Fruit fly (Drosophila melanogaster) whole organism, prepupa: ENCODE data around the gene Mnat9.

Experiments used
- CG11294 ChIP-seq: fragments of 200-800 bp; sonication (Bioruptor generic); IDR thresholded peaks from 2 replicates; pipeline ENCODE4 v1.3.6; 2022; ENCODE audit warnings: missing biosample characterization, missing genetic modification characterization
- CG16779 ChIP-seq: fragments of 200-800 bp; sonication (Bioruptor generic); optimal IDR thresholded peaks from 3 replicates; lab custom pipeline; 2017; ENCODE audit warnings: missing biosample characterization, mild to moderate bottlenecking, missing genetic modification characterization
- CG6276 ChIP-seq: fragments of 200-800 bp; sonication (Bioruptor generic); optimal IDR thresholded peaks from 2 replicates; lab custom pipeline; 2017; ENCODE audit warnings: missing biosample characterization, mild to moderate bottlenecking, missing genetic modification characterization
- CG6792 ChIP-seq: fragments of 200-800 bp; sonication (Bioruptor generic); optimal IDR thresholded peaks from 3 replicates; lab custom pipeline; 2016; ENCODE audit warnings: missing biosample characterization, missing genetic modification characterization
- CG9139 ChIP-seq: fragments of 200-800 bp; sonication (Bioruptor generic); optimal IDR thresholded peaks from 3 replicates; lab custom pipeline; 2017; ENCODE audit warnings: missing biosample characterization, mild to moderate bottlenecking, missing genetic modification characterization
- Ets96B ChIP-seq: fragments of 200-800 bp; optimal IDR thresholded peaks from 2 replicates; lab custom pipeline; 2019; ENCODE audit warnings: missing biosample characterization, mild to moderate bottlenecking, missing genetic modification characterization, moderate library complexity
- Gug ChIP-seq: fragments of 200-800 bp; sonication (Bioruptor generic); IDR thresholded peaks from 2 replicates; pipeline ENCODE4 v1.3.6; 2022; ENCODE audit warnings: missing biosample characterization, missing genetic modification characterization
- OdsH ChIP-seq: fragments of 200-800 bp; sonication (Bioruptor generic); optimal IDR thresholded peaks from 3 replicates; lab custom pipeline; 2016; ENCODE audit warnings: missing biosample characterization, missing genetic modification characterization
- achi ChIP-seq: fragments of 200-800 bp; sonication (Bioruptor generic); optimal IDR thresholded peaks from 3 replicates; lab custom pipeline; 2016; ENCODE audit warnings: missing biosample characterization, missing genetic modification characterization
- fd85E ChIP-seq: fragments of 200-800 bp; sonication (Bioruptor generic); optimal IDR thresholded peaks from 3 replicates; lab custom pipeline; 2016; ENCODE audit warnings: missing biosample characterization, missing genetic modification characterization
- fkh ChIP-seq: fragments of 200-800 bp; sonication (Bioruptor generic); optimal IDR thresholded peaks from 3 replicates; lab custom pipeline; 2017; ENCODE audit warnings: missing biosample characterization, mild to moderate bottlenecking, missing genetic modification characterization, moderate library complexity

DNA sequence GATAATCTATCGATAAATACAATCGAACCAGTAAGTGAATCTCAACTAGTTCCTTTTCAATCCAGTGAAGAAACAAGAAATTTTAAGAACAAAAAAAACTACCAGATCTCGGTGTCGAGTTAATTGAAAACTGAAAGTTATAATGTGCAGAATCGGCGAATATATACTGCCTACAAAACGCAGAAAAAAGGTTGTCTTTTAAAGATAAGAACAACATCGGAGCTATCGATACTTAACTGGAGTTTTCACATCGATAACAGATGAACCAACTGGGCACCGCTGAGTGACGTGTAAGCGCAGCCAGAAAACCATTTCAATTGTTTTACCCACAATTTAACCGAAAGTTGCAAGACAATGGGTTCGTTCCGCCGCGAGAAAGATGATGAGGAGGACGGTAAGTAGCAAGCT is 44.1 kb downstream of the Mnat9 start, which contains the start of gene gammaCOP:
- TF ChIP-seq CG6276 (GFP tag; lab: Kevin White, UChicago) (no peak), Gug (GFP tag; lab: Robert Waterston, UW) (no peak), fd85E (GFP tag; lab: Kevin White, UChicago) (no peak), Ets96B (tag; lab: Kevin White, UChicago) (no peak), CG11294 (no peak), OdsH (GFP tag; lab: Kevin White, UChicago) (no peak), achi (GFP tag; lab: Kevin White, UChicago) (no peak), CG16779 (tag; lab: Kevin White, UChicago) (no peak), CG6792 (GFP tag; lab: Kevin White, UChicago) (no peak), fkh (GFP tag; lab: Kevin White, UChicago) (no peak), CG9139 (no peak)
